Worm (Caenorhabditis elegans) whole organism, early embryonic: Measurements from ENCODE around the gene C41H7.2.
A peak's percentile ranks its signal among the peaks of the same experiment; 100 is the strongest.

Experiments
- B0310.2 ChIP-seq: sonication (generic microtip); optimal IDR thresholded peaks from 2 replicates; lab custom pipeline; 2016; ENCODE audit warnings: mild to moderate bottlenecking, missing genetic modification characterization, missing compliant biosample characterization
- F13C5.2 ChIP-seq: sonication (generic microtip); optimal IDR thresholded peaks from 2 replicates; lab custom pipeline; 2017; ENCODE audit warnings: mild to moderate bottlenecking, missing genetic modification characterization, inconsistent platforms, missing compliant biosample characterization
- aly-1 ChIP-seq: sonication (generic microtip); optimal IDR thresholded peaks from 2 replicates; lab custom pipeline; 2016; ENCODE audit warnings: missing genetic modification characterization, missing compliant biosample characterization
- ama-1 ChIP-seq: fragments of 150-350 bp; optimal IDR thresholded peaks from 2 replicates; lab custom pipeline; 2014
- ceh-13 ChIP-seq: fragments of 200-800 bp; sonication (Bioruptor generic); optimal IDR thresholded peaks from 2 replicates; lab custom pipeline; 2018; ENCODE audit warnings: mild to moderate bottlenecking, missing genetic modification characterization, missing compliant biosample characterization
- ceh-36 ChIP-seq: sonication (generic microtip); optimal IDR thresholded peaks from 2 replicates; lab custom pipeline; 2016; ENCODE audit warnings: missing genetic modification characterization, inconsistent platforms, missing compliant biosample characterization
- ets-7 ChIP-seq: sonication (generic microtip); optimal IDR thresholded peaks from 2 replicates; lab custom pipeline; 2016; ENCODE audit warnings: missing genotype, missing genetic modification characterization, missing compliant biosample characterization
- flt-1 ChIP-seq: fragments of 200-800 bp; sonication (Bioruptor generic); IDR thresholded peaks from 2 replicates; pipeline ENCODE4 v1.3.6; 2022; ENCODE audit warnings: missing genetic modification characterization, missing compliant biosample characterization
- hmbx-1 ChIP-seq: sonication (generic microtip); optimal IDR thresholded peaks from 2 replicates; lab custom pipeline; 2016; ENCODE audit warnings: mild to moderate bottlenecking, missing genetic modification characterization, missing compliant biosample characterization
- hmg-4 ChIP-seq: fragments of 200-800 bp; sonication (Bioruptor generic); optimal IDR thresholded peaks from 2 replicates; lab custom pipeline; 2018; ENCODE audit warnings: mild to moderate bottlenecking, missing genetic modification characterization, missing compliant biosample characterization
- hnd-1 ChIP-seq: sonication (generic microtip); optimal IDR thresholded peaks from 2 replicates; lab custom pipeline; 2016; ENCODE audit warnings: missing genetic modification characterization, missing compliant biosample characterization
- pes-1 ChIP-seq: fragments of 200-800 bp; sonication (Bioruptor generic); IDR thresholded peaks from 2 replicates; pipeline ENCODE4 v1.3.6; 2022; ENCODE audit warnings: missing genetic modification reagents, missing genetic modification characterization, missing compliant biosample characterization
- scrt-1 ChIP-seq: fragments of 200-800 bp; sonication (Bioruptor generic); IDR thresholded peaks from 2 replicates; pipeline ENCODE4 v1.3.6; 2022; ENCODE audit warnings: missing genetic modification characterization, missing compliant biosample characterization
- sea-1 ChIP-seq: fragments of 200-800 bp; sonication (Bioruptor generic); conservative IDR thresholded peaks from 2 replicates; pipeline ENCODE4 v1.3.6; 2022; ENCODE audit warnings: missing genetic modification characterization, missing compliant biosample characterization
- tbx-11 ChIP-seq: fragments of 200-800 bp; sonication (Bioruptor generic); IDR thresholded peaks from 2 replicates; pipeline ENCODE4 v1.3.6; 2022; ENCODE audit warnings: missing genetic modification characterization, missing compliant biosample characterization
- tbx-37 ChIP-seq: fragments of 200-800 bp; sonication (Bioruptor generic); conservative IDR thresholded peaks from 2 replicates; pipeline ENCODE4 v1.3.6; 2022; ENCODE audit warnings: missing genetic modification reagents, missing genetic modification characterization, missing compliant biosample characterization
- tra-4 ChIP-seq: sonication (generic microtip); optimal IDR thresholded peaks from 2 replicates; lab custom pipeline; 2017; ENCODE audit warnings: missing genetic modification characterization, missing compliant biosample characterization

C41H7.2 gene

DNA sequence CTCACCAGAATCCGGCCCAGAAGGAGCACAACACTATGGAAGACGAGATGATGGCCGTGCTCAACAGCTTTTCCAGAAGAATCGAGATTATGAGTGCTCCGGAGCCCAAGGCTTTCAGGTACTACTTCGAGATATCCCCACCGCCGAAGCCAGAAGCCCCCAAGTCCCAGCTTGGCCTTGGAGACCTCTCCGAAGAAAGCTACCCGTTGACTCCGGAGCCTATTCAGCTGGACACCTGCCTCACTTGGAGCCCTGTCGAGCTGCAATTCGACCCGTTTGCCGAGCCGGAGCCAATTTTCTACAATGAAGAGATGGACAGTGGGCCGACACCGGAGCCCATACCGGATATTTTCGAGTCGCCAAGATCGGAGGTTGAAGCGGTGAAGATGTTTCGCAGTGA lies 47.0 kb downstream of the C41H7.2 start:
- TF ChIP-seq sea-1 (no peak), hnd-1 (tag; lab: Kevin White, UChicago) (no peak), scrt-1 (GFP tag; lab: Robert Waterston, UW) (no peak), F13C5.2 (tag; lab: Kevin White, UChicago) (no peak), flt-1 (GFP tag; lab: Robert Waterston, UW) (no peak), B0310.2 (tag; lab: Kevin White, UChicago) (no peak), ceh-36 (no peak), hmg-4 (GFP tag; lab: Kevin White, UChicago) (no peak), tbx-37 (GFP tag; lab: Robert Waterston, UW) (no peak), tbx-11 (GFP tag; lab: Robert Waterston, UW) (no peak), hmbx-1 (tag; lab: Kevin White, UChicago) (no peak)

DNA sequence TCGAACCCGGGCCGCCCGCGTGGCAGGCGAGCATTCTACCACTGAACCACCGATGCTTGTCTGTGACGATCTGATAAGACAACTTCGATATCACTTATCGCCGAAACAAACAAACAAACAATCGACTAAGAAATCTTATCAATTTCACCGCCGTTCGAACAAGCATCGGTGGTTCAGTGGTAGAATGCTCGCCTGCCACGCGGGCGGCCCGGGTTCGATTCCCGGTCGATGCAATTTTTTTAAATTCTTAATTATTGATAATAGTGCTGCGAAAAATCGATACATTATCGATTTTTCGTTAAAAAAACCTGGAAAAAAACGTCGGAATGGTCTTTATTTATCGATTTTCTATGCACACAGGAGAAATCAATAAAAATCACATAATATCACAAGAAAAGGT lies 47.6 kb downstream of the C41H7.2 start:
- TF ChIP-seq hnd-1 (tag; lab: Kevin White, UChicago) (no peak), B0310.2 (tag; lab: Kevin White, UChicago) (no peak), hmbx-1 (tag; lab: Kevin White, UChicago) (no peak), scrt-1 (GFP tag; lab: Robert Waterston, UW) (0 out of 2 replicates have a peak, but pooled peaks have one; percentile 9), pes-1 (GFP tag; lab: Robert Waterston, UW) (0 out of 2 replicates have a peak, but pooled peaks have one; percentile 26)

DNA sequence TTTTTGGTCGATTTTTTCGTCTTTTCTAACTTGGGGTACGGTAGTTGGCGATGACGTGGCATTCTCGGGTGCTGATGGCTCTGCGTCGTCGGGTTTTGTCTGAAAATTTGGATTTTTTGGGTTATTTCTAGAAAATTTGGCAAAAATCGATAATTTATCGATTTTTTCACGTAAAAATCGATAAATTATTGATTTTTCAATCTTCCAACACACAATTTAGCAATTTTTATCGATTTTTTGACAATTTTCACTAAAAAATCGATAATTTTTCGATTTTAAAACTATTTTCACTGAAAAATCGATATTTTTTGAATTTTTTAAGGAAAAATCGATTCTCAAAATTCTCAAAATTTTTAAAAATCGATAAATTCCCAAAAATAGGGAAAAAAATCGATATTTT lies 48.3 kb downstream of the C41H7.2 start:
- TF ChIP-seq ets-7 (tag; lab: Kevin White, UChicago), result no peak
- no peak for TF ChIP-seq F13C5.2 (tag; lab: Kevin White, UChicago)
- no peak for TF ChIP-seq ceh-36
- TF ChIP-seq hmbx-1 (tag; lab: Kevin White, UChicago), result no peak

DNA sequence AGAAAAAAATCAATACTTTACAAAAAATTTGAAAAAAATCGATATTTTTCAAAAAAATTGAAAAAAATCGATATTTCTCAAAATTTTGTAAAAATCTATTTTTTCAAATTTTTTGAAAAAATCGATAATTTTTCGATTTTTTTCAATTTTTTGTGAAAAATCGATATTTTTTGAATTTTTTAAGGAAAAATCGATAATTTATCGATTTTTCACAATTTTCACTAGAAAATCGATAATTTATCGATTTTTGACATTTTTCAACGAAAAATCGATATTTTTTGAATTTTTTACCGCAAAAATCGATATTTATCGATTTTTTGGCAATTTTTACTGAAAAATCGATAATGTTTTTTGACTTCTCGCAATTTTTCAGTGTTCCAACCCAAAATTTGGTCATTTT lies 48.7 kb downstream of the C41H7.2 start:
- TF ChIP-seq hnd-1 (tag; lab: Kevin White, UChicago) (no peak), ets-7 (tag; lab: Kevin White, UChicago) (no peak), ceh-36 (no peak), ceh-13 (GFP tag; lab: Kevin White, UChicago) (no peak), tbx-37 (GFP tag; lab: Robert Waterston, UW) (no peak), tbx-11 (GFP tag; lab: Robert Waterston, UW) (no peak), pes-1 (GFP tag; lab: Robert Waterston, UW) (no peak), scrt-1 (GFP tag; lab: Robert Waterston, UW) (no peak), ama-1 (lab: Kevin White, UChicago) (no peak), hmg-4 (GFP tag; lab: Kevin White, UChicago) (no peak), sea-1 (no peak), B0310.2 (tag; lab: Kevin White, UChicago) (no peak), flt-1 (GFP tag; lab: Robert Waterston, UW) (no peak), tra-4 (tag; lab: Kevin White, UChicago) (no peak)

DNA sequence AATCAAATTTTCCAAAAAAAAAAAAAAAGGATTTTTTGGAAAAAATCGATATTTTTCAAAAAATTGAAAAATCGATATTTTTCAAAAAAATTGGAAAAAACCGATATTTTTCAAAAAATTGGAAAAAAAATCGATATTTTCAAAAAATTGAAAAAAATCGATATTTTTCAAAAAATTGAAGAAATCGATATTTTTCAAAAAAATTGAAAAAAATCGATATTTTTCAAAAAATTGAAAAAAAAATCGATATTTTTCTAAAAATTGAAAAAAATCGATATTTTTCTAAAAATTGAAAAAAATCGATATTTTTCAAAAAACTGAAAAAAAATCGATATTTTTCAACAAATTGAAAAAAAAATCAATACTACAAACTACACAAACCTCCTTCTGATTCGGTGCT lies 49.4 kb downstream of the C41H7.2 start:
- TF ChIP-seq scrt-1 (GFP tag; lab: Robert Waterston, UW) (no peak), ets-7 (tag; lab: Kevin White, UChicago) (no peak), ceh-13 (GFP tag; lab: Kevin White, UChicago) (no peak), hmg-4 (GFP tag; lab: Kevin White, UChicago) (no peak), tra-4 (tag; lab: Kevin White, UChicago) (no peak), ama-1 (lab: Kevin White, UChicago) (no peak), B0310.2 (tag; lab: Kevin White, UChicago) (no peak)

DNA sequence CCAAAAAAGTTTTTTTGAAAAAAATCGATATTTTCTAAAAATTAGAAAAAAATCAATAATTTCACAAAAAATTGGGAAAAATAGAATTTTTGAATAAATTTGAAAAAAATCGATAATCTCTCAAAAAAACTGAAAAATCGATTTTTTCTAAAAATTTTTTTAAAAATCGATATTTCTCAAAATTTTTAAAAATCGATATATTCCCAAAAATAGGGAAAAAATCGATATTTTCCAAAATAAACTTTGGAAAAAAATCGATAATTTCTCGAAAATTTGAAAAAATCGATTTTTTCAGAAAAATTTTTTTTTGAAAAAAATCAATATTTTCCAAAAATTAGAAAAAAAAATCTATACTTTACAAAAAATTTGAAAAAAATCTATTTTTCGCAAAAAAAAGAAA lies 50.0 kb downstream of the C41H7.2 start:
- no peak for TF ChIP-seq hnd-1 (tag; lab: Kevin White, UChicago)

DNA sequence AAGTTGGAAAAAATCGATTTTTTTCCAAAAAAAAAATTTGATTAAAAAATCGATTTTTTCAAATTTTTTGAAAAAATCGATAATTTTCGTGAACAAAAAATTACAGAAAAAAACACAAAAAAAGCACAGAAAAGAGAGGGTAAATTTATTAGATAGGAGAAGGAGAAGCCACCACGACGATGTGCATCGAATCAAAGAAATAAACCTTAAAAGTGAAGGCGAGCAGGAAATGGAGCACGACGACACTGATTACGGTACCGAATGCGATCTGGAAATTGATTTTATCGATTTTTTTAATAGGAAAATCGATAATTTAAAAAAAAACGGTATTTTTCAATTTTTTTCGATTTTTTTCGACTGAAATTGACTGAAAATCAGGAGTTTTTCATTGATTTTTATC lies 50.5 kb downstream of the C41H7.2 start:
- TF ChIP-seq hmg-4 (GFP tag; lab: Kevin White, UChicago), result no peak
- no peak for TF ChIP-seq ceh-36
- TF ChIP-seq sea-1, result no peak
- no peak for TF ChIP-seq flt-1 (GFP tag; lab: Robert Waterston, UW)
- TF ChIP-seq ama-1 (lab: Kevin White, UChicago), result no peak
- no peak for TF ChIP-seq hmbx-1 (tag; lab: Kevin White, UChicago)
- no peak for TF ChIP-seq F13C5.2 (tag; lab: Kevin White, UChicago)
- TF ChIP-seq tbx-37 (GFP tag; lab: Robert Waterston, UW), result no peak
- no peak for TF ChIP-seq B0310.2 (tag; lab: Kevin White, UChicago)
- TF ChIP-seq ets-7 (tag; lab: Kevin White, UChicago), result no peak
- TF ChIP-seq pes-1 (GFP tag; lab: Robert Waterston, UW), result no peak
- no peak for TF ChIP-seq aly-1 (tag; lab: Kevin White, UChicago)
- no peak for TF ChIP-seq ceh-13 (GFP tag; lab: Kevin White, UChicago)
- TF ChIP-seq scrt-1 (GFP tag; lab: Robert Waterston, UW), result no peak
- TF ChIP-seq tbx-11 (GFP tag; lab: Robert Waterston, UW), result no peak
- no peak for TF ChIP-seq hnd-1 (tag; lab: Kevin White, UChicago)

DNA sequence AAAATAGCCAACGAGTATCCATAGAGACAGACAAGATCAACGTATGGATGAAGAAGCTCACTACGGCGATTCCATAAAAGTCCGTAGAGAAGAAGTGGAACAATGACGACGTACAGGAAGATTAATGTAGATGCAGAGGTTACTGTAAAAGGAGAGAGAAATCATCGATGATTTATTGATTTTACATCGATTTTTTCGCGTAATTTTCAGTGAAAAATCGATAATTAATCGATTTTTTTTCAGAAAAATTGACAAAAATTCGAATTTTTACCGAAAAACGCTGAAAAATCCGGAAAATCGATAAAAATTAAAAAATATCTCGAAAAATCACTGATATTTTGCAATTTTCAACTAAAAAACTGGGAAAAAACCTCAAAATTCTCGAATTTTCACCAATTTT lies 51.8 kb downstream of the C41H7.2 start:
- TF ChIP-seq aly-1 (tag; lab: Kevin White, UChicago) (no peak), pes-1 (GFP tag; lab: Robert Waterston, UW) (no peak), ama-1 (lab: Kevin White, UChicago) (no peak), ceh-13 (GFP tag; lab: Kevin White, UChicago) (no peak), hnd-1 (tag; lab: Kevin White, UChicago) (no peak), hmbx-1 (tag; lab: Kevin White, UChicago) (no peak), B0310.2 (tag; lab: Kevin White, UChicago) (no peak), tbx-11 (GFP tag; lab: Robert Waterston, UW) (no peak), hmg-4 (GFP tag; lab: Kevin White, UChicago) (no peak), sea-1 (no peak), ets-7 (tag; lab: Kevin White, UChicago) (no peak), tbx-37 (GFP tag; lab: Robert Waterston, UW) (no peak), ceh-36 (no peak), scrt-1 (GFP tag; lab: Robert Waterston, UW) (no peak), F13C5.2 (tag; lab: Kevin White, UChicago) (no peak), tra-4 (tag; lab: Kevin White, UChicago) (no peak), flt-1 (GFP tag; lab: Robert Waterston, UW) (no peak)
